Worm (Caenorhabditis elegans) whole organism, late embryonic: Measurements from ENCODE around the gene F14F9.5.

ENCODE experiments used
- F13H6.1 ChIP-seq: sonication (generic microtip); optimal IDR thresholded peaks from 2 replicates; lab custom pipeline; 2016; ENCODE audit warnings: missing genetic modification characterization, missing compliant biosample characterization
- ama-1 ChIP-seq: fragments of 150-350 bp; optimal IDR thresholded peaks from 2 replicates; lab custom pipeline; 2014
- ceh-45 ChIP-seq: fragments of 200-800 bp; sonication (Bioruptor generic); IDR thresholded peaks from 2 replicates; pipeline ENCODE4 v1.3.6; 2022; ENCODE audit warnings: missing genetic modification reagents, missing genetic modification characterization, missing compliant biosample characterization
- hlh-13 ChIP-seq: fragments of 200-800 bp; sonication (Bioruptor generic); optimal IDR thresholded peaks from 2 replicates; lab custom pipeline; 2018; ENCODE audit warnings: mild to moderate bottlenecking, missing genetic modification characterization, missing compliant biosample characterization
- hlh-30 ChIP-seq: sonication (generic microtip); optimal IDR thresholded peaks from 2 replicates; lab custom pipeline; 2017; ENCODE audit warnings: antibody characterized with exemption, missing genetic modification characterization, missing compliant biosample characterization; ENCODE audit not compliant: insufficient read depth
- hlh-8 ChIP-seq: sonication (generic microtip); optimal IDR thresholded peaks from 2 replicates; lab custom pipeline; 2016; ENCODE audit warnings: missing genotype, missing genetic modification characterization, missing compliant biosample characterization
- lin-11 ChIP-seq: fragments of 200-800 bp; sonication (Bioruptor generic); optimal IDR thresholded peaks from 2 replicates; lab custom pipeline; 2018; ENCODE audit warnings: mild to moderate bottlenecking, missing genetic modification characterization, missing compliant biosample characterization
- nfya-1 ChIP-seq: sonication (generic microtip); optimal IDR thresholded peaks from 2 replicates; lab custom pipeline; 2017; ENCODE audit warnings: missing genetic modification characterization, mild to moderate bottlenecking, missing compliant biosample characterization, antibody characterized with exemption, moderate library complexity
- nhr-11 ChIP-seq: fragments of 150-350 bp; optimal IDR thresholded peaks from 2 replicates; lab custom pipeline; 2014; ENCODE audit warnings: missing biosample characterization, missing genetic modification characterization
- odd-2 ChIP-seq: sonication (generic microtip); optimal IDR thresholded peaks from 2 replicates; lab custom pipeline; 2017; ENCODE audit warnings: antibody characterized with exemption, mild to moderate bottlenecking, missing genetic modification characterization, missing compliant biosample characterization
- pros-1 ChIP-seq: fragments of 150-350 bp; optimal IDR thresholded peaks from 2 replicates; lab custom pipeline; 2014; ENCODE audit warnings: missing biosample characterization, missing genetic modification reagents, missing genetic modification characterization
- sox-4 ChIP-seq: sonication (generic microtip); optimal IDR thresholded peaks from 2 replicates; lab custom pipeline; 2017; ENCODE audit warnings: mild to moderate bottlenecking, missing genetic modification characterization, inconsistent platforms, missing compliant biosample characterization
- unc-55 ChIP-seq: sonication (generic microtip); optimal IDR thresholded peaks from 2 replicates; lab custom pipeline; 2017; ENCODE audit warnings: missing biosample characterization, missing genetic modification reagents, missing genetic modification characterization

DNA sequence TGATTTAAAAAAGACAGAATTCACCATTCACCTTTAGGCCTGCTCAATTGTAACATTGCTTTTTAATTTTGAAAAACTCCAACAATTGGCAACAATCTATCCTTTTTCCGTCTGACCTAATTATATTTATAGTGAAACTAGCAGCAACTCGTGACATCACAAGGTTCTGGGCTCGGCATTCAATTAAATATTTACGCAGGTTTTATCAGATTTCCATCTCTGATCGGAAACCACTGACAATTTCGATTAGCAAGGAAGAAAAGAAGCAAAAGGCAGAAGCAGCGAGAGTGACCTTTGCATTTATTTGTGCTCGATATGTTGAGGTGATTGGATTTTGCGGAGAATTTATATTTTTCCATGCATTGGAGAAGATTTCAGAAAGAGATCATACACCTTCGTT is 36.5 kb upstream of the F14F9.5 start:
- TF ChIP-seq odd-2 (tag; lab: Kevin White, UChicago) (no peak), lin-11 (tag; lab: Kevin White, UChicago) (no peak), sox-4 (tag; lab: Kevin White, UChicago) (no peak), pros-1 (tag; lab: Kevin White, UChicago) (no peak), ama-1 (lab: Kevin White, UChicago) (no peak), F13H6.1 (tag; lab: Kevin White, UChicago) (no peak), nhr-11 (tag; lab: Kevin White, UChicago) (no peak), hlh-13 (GFP tag; lab: Kevin White, UChicago) (no peak), nfya-1 (tag; lab: Kevin White, UChicago) (no peak), hlh-8 (no peak), unc-55 (GFP tag; lab: Kevin White, UChicago) (no peak), hlh-30 (tag; lab: Kevin White, UChicago) (no peak), ceh-45 (GFP tag; lab: Robert Waterston, UW) (no peak)
